Worm (Caenorhabditis elegans) whole organism, L2 larva: ENCODE measurements around the gene bcs-1.

Source experiments
- F13H6.1 ChIP-seq: sonication (generic microtip); optimal IDR thresholded peaks from 2 replicates; lab custom pipeline; 2016; ENCODE audit warnings: missing genetic modification characterization, missing compliant biosample characterization
- ama-1 ChIP-seq: fragments of 150-350 bp; optimal IDR thresholded peaks from 2 replicates; lab custom pipeline; 2018; ENCODE audit warnings: inconsistent platforms
- elt-1 ChIP-seq: fragments of 150-350 bp; optimal IDR thresholded peaks from 2 replicates; lab custom pipeline; 2014; ENCODE audit warnings: missing biosample characterization, missing genetic modification characterization
- elt-3 ChIP-seq: sonication (generic microtip); optimal IDR thresholded peaks from 2 replicates; lab custom pipeline; 2017; ENCODE audit warnings: missing biosample characterization, missing genetic modification characterization
- lsy-2 ChIP-seq, 2 experiments: fragments of 150-350 bp in 1 of 2; sonication (generic microtip) in 1 of 2; optimal IDR thresholded peaks; 2 replicates each; lab custom pipeline; 2014 to 2017; ENCODE audit warnings: missing biosample characterization in 2 of 2, missing genetic modification characterization in 2 of 2
- nhr-12 ChIP-seq: fragments of 150-350 bp; optimal IDR thresholded peaks from 2 replicates; lab custom pipeline; 2014; ENCODE audit warnings: missing biosample characterization, missing genetic modification characterization
- nhr-77 ChIP-seq: fragments of 150-350 bp; optimal IDR thresholded peaks from 2 replicates; lab custom pipeline; 2014; ENCODE audit warnings: missing biosample characterization, missing genetic modification characterization
- unc-55 ChIP-seq: fragments of 150-350 bp; sonication (generic microtip); optimal IDR thresholded peaks from 3 replicates; lab custom pipeline; 2014; ENCODE audit warnings: missing biosample characterization, missing genetic modification reagents, missing genetic modification characterization

DNA sequence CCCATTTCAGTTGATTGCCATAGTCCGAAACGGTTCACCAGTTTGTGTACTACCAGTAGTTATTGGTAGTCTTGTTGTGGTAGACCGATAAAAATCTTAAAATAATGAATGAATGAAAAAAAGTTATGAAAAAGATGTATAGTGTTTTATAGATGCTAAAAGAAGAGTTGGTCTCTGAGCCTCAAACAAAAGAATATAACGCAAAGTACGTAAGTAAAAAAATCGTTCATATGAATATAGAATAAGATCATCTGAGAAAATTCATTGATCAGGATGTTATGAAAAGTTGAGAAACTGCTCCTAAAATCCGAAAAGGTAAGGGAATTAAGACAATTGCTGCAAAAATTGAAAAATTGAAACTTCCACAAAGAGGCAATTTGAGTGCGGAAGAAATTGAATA lies 46.6 kb downstream of the bcs-1 start, which contains the start of gene chhy-1:
- no peak for TF ChIP-seq elt-3
- TF ChIP-seq ama-1 (lab: Kevin White, UChicago), result no peak
- TF ChIP-seq nhr-77, result no peak
- no peak for TF ChIP-seq elt-1
- no peak for TF ChIP-seq F13H6.1 (tag; lab: Kevin White, UChicago)
- no peak for TF ChIP-seq nhr-12 (tag; lab: Kevin White, UChicago)
- no peak for TF ChIP-seq unc-55
- no peak for TF ChIP-seq lsy-2 (tag; optimal IDR thresholded peaks at IDR 0.05; lab: Kevin White, UChicago)
